Worm (Caenorhabditis elegans) whole organism, young adult: ENCODE data around the gene Y82E9BR.8.

Experiments used
- F39B2.1 ChIP-seq: fragments of 200-800 bp; sonication (Bioruptor generic); IDR thresholded peaks from 2 replicates; pipeline ENCODE4 v1.3.6; 2022; ENCODE audit warnings: missing genetic modification reagents, missing genetic modification characterization, missing compliant biosample characterization
- T07F8.4 ChIP-seq: sonication (generic microtip); optimal IDR thresholded peaks from 2 replicates; lab custom pipeline; 2016; ENCODE audit warnings: mild to moderate bottlenecking, missing genetic modification characterization, moderate library complexity, missing compliant biosample characterization
- Y53F4B.3 ChIP-seq: fragments of 200-800 bp; sonication (Bioruptor generic); IDR thresholded peaks from 2 replicates; pipeline ENCODE4 v1.3.6; 2022; ENCODE audit warnings: missing genetic modification reagents, missing genetic modification characterization, missing compliant biosample characterization
- Y53G8AR.9 ChIP-seq: fragments of 200-800 bp; sonication (Bioruptor generic); conservative IDR thresholded peaks from 2 replicates; pipeline ENCODE4 v1.3.6; 2022; ENCODE audit warnings: missing genetic modification reagents, missing genetic modification characterization, missing compliant biosample characterization
- Y95B8A.8 ChIP-seq: fragments of 200-800 bp; sonication (Bioruptor generic); IDR thresholded peaks from 2 replicates; pipeline ENCODE4 v1.3.6; 2022; ENCODE audit warnings: missing genetic modification reagents, missing genetic modification characterization, missing compliant biosample characterization
- ZK185.1 ChIP-seq: sonication (generic microtip); optimal IDR thresholded peaks from 2 replicates; lab custom pipeline; 2016; ENCODE audit warnings: mild to moderate bottlenecking, missing genetic modification characterization, missing compliant biosample characterization; ENCODE audit not compliant: poor library complexity, severe bottlenecking
- ama-1 ChIP-seq, 3 experiments: fragments of 150-350 bp in 1 of 3; sonication (generic microtip) in 2 of 3; optimal IDR thresholded peaks; 2 replicates each; lab custom pipeline; 2014 to 2018; ENCODE audit warnings: missing biosample characterization in 2 of 3, missing genetic modification characterization in 2 of 3, missing genetic modification reagents in 2 of 3
- attf-3 ChIP-seq: fragments of 200-800 bp; sonication (Bioruptor generic); conservative IDR thresholded peaks from 2 replicates; pipeline ENCODE4 v1.3.6; 2022; ENCODE audit warnings: missing genetic modification reagents, missing genetic modification characterization, missing compliant biosample characterization
- bed-2 ChIP-seq: fragments of 200-800 bp; sonication (Bioruptor generic); IDR thresholded peaks from 2 replicates; pipeline ENCODE4 v1.3.6; 2022; ENCODE audit warnings: missing genetic modification reagents, missing genetic modification characterization, missing compliant biosample characterization
- cebp-1 ChIP-seq, 2 experiments: fragments of 200-800 bp in 1 of 2; sonication (Bioruptor generic) in 1 of 2; sonication (generic microtip) in 1 of 2; IDR thresholded peaks in 1 of 2; optimal IDR thresholded peaks in 1 of 2; 2 replicates each; pipeline versions ENCODE4 v1.3.6 to Lab custom; 2017 to 2022; ENCODE audit warnings: missing compliant biosample characterization in 2 of 2, missing genetic modification characterization in 2 of 2, mild to moderate bottlenecking in 1 of 2, missing genetic modification reagents in 1 of 2, moderate library complexity in 1 of 2
- ceh-79 ChIP-seq: sonication (generic microtip); optimal IDR thresholded peaks from 2 replicates; lab custom pipeline; 2017; ENCODE audit warnings: mild to moderate bottlenecking, missing genetic modification characterization, missing compliant biosample characterization
- chd-7 ChIP-seq: sonication (generic microtip); optimal IDR thresholded peaks from 2 replicates; lab custom pipeline; 2016; ENCODE audit warnings: mild to moderate bottlenecking, missing genetic modification characterization, moderate library complexity, missing compliant biosample characterization
- dox-1 ChIP-seq: fragments of 200-800 bp; sonication (Bioruptor generic); IDR thresholded peaks from 2 replicates; pipeline ENCODE4 v1.3.6; 2022; ENCODE audit warnings: missing genetic modification reagents, missing genetic modification characterization, missing compliant biosample characterization
- egl-44 ChIP-seq: fragments of 200-800 bp; sonication (Bioruptor generic); IDR thresholded peaks from 2 replicates; pipeline ENCODE4 v1.3.6; 2022; ENCODE audit warnings: missing genetic modification reagents, missing genetic modification characterization, missing compliant biosample characterization
- gei-17 ChIP-seq: fragments of 200-800 bp; sonication (Bioruptor generic); optimal IDR thresholded peaks from 2 replicates; lab custom pipeline; 2018; ENCODE audit warnings: mild to moderate bottlenecking, missing genetic modification characterization, missing compliant biosample characterization
- hlh-12 ChIP-seq: sonication (generic microtip); optimal IDR thresholded peaks from 2 replicates; lab custom pipeline; 2016; ENCODE audit warnings: missing genetic modification characterization, missing compliant biosample characterization
- hsf-1 ChIP-seq: fragments of 200-800 bp; sonication (Bioruptor generic); IDR thresholded peaks from 2 replicates; pipeline ENCODE4 v1.3.6; 2022; ENCODE audit warnings: missing genetic modification reagents, missing genetic modification characterization, missing compliant biosample characterization
- lag-1 ChIP-seq: fragments of 200-800 bp; sonication (Bioruptor generic); IDR thresholded peaks from 2 replicates; pipeline ENCODE4 v1.3.6; 2022; ENCODE audit warnings: missing genetic modification reagents, missing genetic modification characterization, missing compliant biosample characterization
- let-607 ChIP-seq, 2 experiments: fragments of 200-800 bp in 1 of 2; sonication (Bioruptor generic) in 1 of 2; sonication (generic microtip) in 1 of 2; optimal IDR thresholded peaks; 2 replicates each; lab custom pipeline; 2016 to 2018; ENCODE audit warnings: mild to moderate bottlenecking in 2 of 2, missing compliant biosample characterization in 2 of 2, missing genetic modification characterization in 2 of 2, moderate library complexity in 2 of 2, missing genotype in 1 of 2
- lin-26 ChIP-seq: fragments of 200-800 bp; sonication (Bioruptor generic); IDR thresholded peaks from 2 replicates; pipeline ENCODE4 v1.3.6; 2022; ENCODE audit warnings: missing genetic modification reagents, missing genetic modification characterization, missing compliant biosample characterization
- lin-35 ChIP-seq, 3 experiments: fragments of 150-350 bp in 2 of 3; sonication (generic microtip) in 1 of 3; optimal IDR thresholded peaks; 2 replicates each; lab custom pipeline; 2014 to 2018; ENCODE audit warnings: missing biosample characterization in 3 of 3, missing genetic modification characterization in 3 of 3, missing genetic modification reagents in 3 of 3
- lin-54 ChIP-seq: fragments of 200-800 bp; sonication (Bioruptor generic); optimal IDR thresholded peaks from 2 replicates; lab custom pipeline; 2018; ENCODE audit warnings: mild to moderate bottlenecking, missing genetic modification characterization, missing compliant biosample characterization
- lir-1 ChIP-seq: fragments of 200-800 bp; sonication (Bioruptor generic); conservative IDR thresholded peaks from 2 replicates; pipeline ENCODE4 v1.3.6; 2022; ENCODE audit warnings: missing genetic modification reagents, missing genetic modification characterization, missing compliant biosample characterization
- lsl-1 ChIP-seq: fragments of 200-800 bp; sonication (Bioruptor generic); optimal IDR thresholded peaks from 2 replicates; lab custom pipeline; 2018; ENCODE audit warnings: mild to moderate bottlenecking, missing genetic modification characterization, moderate library complexity, missing compliant biosample characterization
- madf-10 ChIP-seq: sonication (generic microtip); optimal IDR thresholded peaks from 2 replicates; lab custom pipeline; 2016; ENCODE audit warnings: mild to moderate bottlenecking, missing genetic modification characterization, missing compliant biosample characterization
- mxl-1 ChIP-seq: sonication (generic microtip); optimal IDR thresholded peaks from 2 replicates; lab custom pipeline; 2016; ENCODE audit warnings: missing genetic modification characterization, missing compliant biosample characterization
- nfyb-1 ChIP-seq: fragments of 200-800 bp; sonication (Bioruptor generic); IDR thresholded peaks from 2 replicates; pipeline ENCODE4 v1.3.6; 2022; ENCODE audit warnings: missing genetic modification reagents, missing genetic modification characterization, missing compliant biosample characterization
- nhr-80 ChIP-seq: sonication (generic microtip); optimal IDR thresholded peaks from 2 replicates; lab custom pipeline; 2016; ENCODE audit warnings: missing genetic modification characterization, missing compliant biosample characterization
- rcor-1 ChIP-seq: fragments of 200-800 bp; sonication (Bioruptor generic); IDR thresholded peaks from 2 replicates; pipeline ENCODE4 v1.3.6; 2022; ENCODE audit warnings: missing genetic modification reagents, missing genetic modification characterization, missing compliant biosample characterization
- somi-1 ChIP-seq: fragments of 200-800 bp; sonication (Bioruptor generic); optimal IDR thresholded peaks from 2 replicates; lab custom pipeline; 2018; ENCODE audit warnings: mild to moderate bottlenecking, missing genetic modification characterization, missing compliant biosample characterization
- unc-130 ChIP-seq: sonication (generic microtip); optimal IDR thresholded peaks from 2 replicates; lab custom pipeline; 2016; ENCODE audit warnings: missing genetic modification reagents, missing genetic modification characterization, missing compliant biosample characterization
- unc-62 ChIP-seq: fragments of 150-350 bp; optimal IDR thresholded peaks from 2 replicates; lab custom pipeline; 2014; ENCODE audit warnings: missing biosample characterization, missing genetic modification reagents, missing genetic modification characterization
- xnd-1 ChIP-seq: sonication (generic microtip); optimal IDR thresholded peaks from 2 replicates; lab custom pipeline; 2016; ENCODE audit warnings: missing genotype, missing genetic modification reagents, missing genetic modification characterization, missing compliant biosample characterization
- ztf-28 ChIP-seq: fragments of 200-800 bp; sonication (Bioruptor generic); IDR thresholded peaks from 2 replicates; pipeline ENCODE4 v1.3.6; 2022; ENCODE audit warnings: missing genetic modification reagents, missing genetic modification characterization, missing compliant biosample characterization

Y82E9BR.8 gene

ce11 chrIII:1347003-1347402, 10.9 kb downstream of the Y82E9BR.8 start:
- no peak for TF ChIP-seq lin-26 (GFP tag; lab: Robert Waterston, UW)
- no peak for TF ChIP-seq cebp-1 (GFP tag; IDR thresholded peaks at IDR 0.05; lab: Robert Waterston, UW)
- no peak for TF ChIP-seq cebp-1 (tag; optimal IDR thresholded peaks at IDR 0.05; lab: Kevin White, UChicago)

ce11 chrIII:1345694-1346093, 12.2 kb downstream of the Y82E9BR.8 start, which contains the start of gene Y82E9BL.6:
Gene Y82E9BL.6 (minus strand): TSS chrIII:1345794.
- TF ChIP-seq dox-1 (GFP tag; lab: Robert Waterston, UW) (no peak), bed-2 (no peak), nfyb-1 (no peak), egl-44 (GFP tag; lab: Robert Waterston, UW) (no peak), ztf-28 (GFP tag; lab: Robert Waterston, UW) (no peak), ceh-79 (tag; lab: Kevin White, UChicago) (no peak), ZK185.1 (tag; lab: Kevin White, UChicago) (no peak), T07F8.4 (tag; lab: Kevin White, UChicago) (no peak)

- TF ChIP-seq Y95B8A.8 (GFP tag; lab: Robert Waterston, UW) (no peak), ama-1 (optimal IDR thresholded peaks at IDR 0.05; lab: Kevin White, UChicago) (no peak), ama-1 (GFP tag; optimal IDR thresholded peaks at IDR 0.05; lab: Kevin White, UChicago) (no peak), madf-10 (tag; lab: Kevin White, UChicago) (no peak), unc-130 (GFP tag; lab: Kevin White, UChicago) (no peak), dox-1 (GFP tag; lab: Robert Waterston, UW) (no peak), Y53G8AR.9 (GFP tag; lab: Robert Waterston, UW) (no peak), attf-3 (no peak), lin-54 (GFP tag; lab: Kevin White, UChicago) (no peak), mxl-1 (tag; lab: Kevin White, UChicago) (no peak), hlh-12 (tag; lab: Kevin White, UChicago) (no peak), chd-7 (tag; lab: Kevin White, UChicago) (no peak), egl-44 (GFP tag; lab: Robert Waterston, UW) (no peak), F39B2.1 (GFP tag; lab: Robert Waterston, UW) (no peak), Y53F4B.3 (GFP tag; lab: Robert Waterston, UW) (no peak), hsf-1 (GFP tag; lab: Robert Waterston, UW) (no peak), lsl-1 (no peak), xnd-1 (tag; lab: Kevin White, UChicago) (no peak), let-607 (tag; optimal IDR thresholded peaks at IDR 0.05; lab: Kevin White, UChicago) (no peak), rcor-1 (GFP tag; lab: Robert Waterston, UW) (no peak), lin-35 (GFP tag; optimal IDR thresholded peaks at IDR 0.05; lab: Kevin White, UChicago) (no peak)
Observed at ce11 chrIII:1342919-1343419, 14.9 kb downstream of the Y82E9BR.8 start, which contains the start of gene fbxa-27. Gene fbxa-27 (plus strand): TSS chrIII:1342969.

- TF ChIP-seq cebp-1 (GFP tag; IDR thresholded peaks at IDR 0.05; lab: Robert Waterston, UW) (peak; percentile 55; the same call in 1 of the 2 replicates), cebp-1 (tag; optimal IDR thresholded peaks at IDR 0.05; lab: Kevin White, UChicago) (peak; percentile 70), lir-1 (no peak), unc-62 (GFP tag; lab: Kevin White, UChicago) (peak; percentile 0), ztf-28 (GFP tag; lab: Robert Waterston, UW) (no peak), gei-17 (GFP tag; lab: Kevin White, UChicago) (no peak), lag-1 (GFP tag; lab: Robert Waterston, UW) (no peak), nhr-80 (tag; lab: Kevin White, UChicago) (peak; percentile 55), somi-1 (no peak)
Observed at ce11 chrIII:1342488-1342887, 15.4 kb downstream of the Y82E9BR.8 start, which contains the start of gene fbxa-26. Gene fbxa-26 (minus strand): TSS chrIII:1342522.
